Fruit fly (Drosophila melanogaster) whole organism, embryonic: ENCODE measurements around the gene tub.

ENCODE experiments used
- Atf6 ChIP-seq: fragments of 200-800 bp; sonication (Bioruptor generic); IDR thresholded peaks from 2 replicates; pipeline ENCODE4 v1.3.6; 2022; ENCODE audit warnings: missing biosample characterization, missing genetic modification characterization
- B-H2 ChIP-seq: fragments of 200-800 bp; sonication (Bioruptor generic); optimal IDR thresholded peaks from 2 replicates; lab custom pipeline; 2018; ENCODE audit warnings: missing biosample characterization, mild to moderate bottlenecking, missing genetic modification characterization
- BtbVII ChIP-seq: fragments of 200-800 bp; sonication (Bioruptor generic); optimal IDR thresholded peaks from 3 replicates; lab custom pipeline; 2017; ENCODE audit warnings: missing biosample characterization, mild to moderate bottlenecking, missing genetic modification characterization
- CG10147 ChIP-seq: fragments of 200-800 bp; sonication (Bioruptor generic); optimal IDR thresholded peaks from 2 replicates; lab custom pipeline; 2019; ENCODE audit warnings: missing biosample characterization, mild to moderate bottlenecking, missing genetic modification characterization, moderate library complexity
- CG10543 ChIP-seq: fragments of 200-800 bp; sonication (Bioruptor generic); optimal IDR thresholded peaks from 3 replicates; lab custom pipeline; 2017; ENCODE audit warnings: missing biosample characterization, mild to moderate bottlenecking, missing genetic modification characterization, moderate library complexity
- CG11398 ChIP-seq: fragments of 200-800 bp; sonication (Bioruptor generic); optimal IDR thresholded peaks from 2 replicates; lab custom pipeline; 2016; ENCODE audit warnings: missing biosample characterization, missing genetic modification characterization
- CG11696 ChIP-seq: fragments of 200-800 bp; sonication (Bioruptor generic); IDR thresholded peaks from 2 replicates; pipeline ENCODE4 v1.3.6; 2022; ENCODE audit warnings: missing biosample characterization, missing genetic modification characterization
- CG18764 ChIP-seq: fragments of 200-800 bp; sonication (Bioruptor generic); optimal IDR thresholded peaks from 3 replicates; lab custom pipeline; 2016; ENCODE audit warnings: missing biosample characterization, missing genetic modification characterization
- CG2116 ChIP-seq: fragments of 200-800 bp; sonication (Bioruptor generic); optimal IDR thresholded peaks from 3 replicates; lab custom pipeline; 2018; ENCODE audit warnings: missing biosample characterization, mild to moderate bottlenecking, missing genetic modification characterization
- CG2678 ChIP-seq: fragments of 200-800 bp; sonication (Bioruptor generic); optimal IDR thresholded peaks from 3 replicates; lab custom pipeline; 2019; ENCODE audit warnings: missing biosample characterization, mild to moderate bottlenecking, missing genetic modification characterization, moderate library complexity
- CG30020 ChIP-seq: fragments of 200-800 bp; optimal IDR thresholded peaks from 2 replicates; lab custom pipeline; 2019; ENCODE audit warnings: missing biosample characterization, mild to moderate bottlenecking, missing genetic modification characterization, moderate library complexity
- CG30403 ChIP-seq: fragments of 200-800 bp; sonication (Bioruptor generic); optimal IDR thresholded peaks from 3 replicates; lab custom pipeline; 2016; ENCODE audit warnings: missing biosample characterization, missing genetic modification characterization
- CG3281 ChIP-seq: fragments of 200-800 bp; sonication (Bioruptor generic); optimal IDR thresholded peaks from 3 replicates; lab custom pipeline; 2017; ENCODE audit warnings: missing biosample characterization, mild to moderate bottlenecking, missing genetic modification characterization
- CG4707 ChIP-seq: fragments of 200-800 bp; sonication (Bioruptor generic); optimal IDR thresholded peaks from 2 replicates; lab custom pipeline; 2018; ENCODE audit warnings: missing biosample characterization, mild to moderate bottlenecking, missing genetic modification characterization, moderate library complexity
- CG4730 ChIP-seq: fragments of 200-800 bp; sonication (Bioruptor generic); IDR thresholded peaks from 2 replicates; pipeline ENCODE4 v1.3.6; 2022; ENCODE audit warnings: missing biosample characterization, missing genetic modification characterization
- CG6813 ChIP-seq: fragments of 200-800 bp; sonication (Bioruptor generic); optimal IDR thresholded peaks from 2 replicates; lab custom pipeline; 2017; ENCODE audit warnings: missing biosample characterization, missing genetic modification characterization, mild to moderate bottlenecking, moderate library complexity, missing genetic modification reagents
- CG7271 ChIP-seq: fragments of 200-800 bp; sonication (Bioruptor generic); optimal IDR thresholded peaks from 2 replicates; lab custom pipeline; 2018; ENCODE audit warnings: missing biosample characterization, mild to moderate bottlenecking, missing genetic modification characterization, moderate library complexity
- CG7745 ChIP-seq: fragments of 200-800 bp; sonication (Bioruptor generic); optimal IDR thresholded peaks from 2 replicates; lab custom pipeline; 2018; ENCODE audit warnings: missing biosample characterization, mild to moderate bottlenecking, missing genetic modification characterization, moderate library complexity
- CG7987 ChIP-seq: fragments of 200-800 bp; sonication (Bioruptor generic); optimal IDR thresholded peaks from 2 replicates; lab custom pipeline; 2018; ENCODE audit warnings: missing biosample characterization, mild to moderate bottlenecking, missing genetic modification characterization, moderate library complexity
- CG8478 ChIP-seq: fragments of >200 bp; optimal IDR thresholded peaks from 2 replicates; lab custom pipeline; 2018
- D ChIP-seq, 2 experiments: fragments of 200-800 bp in 1 of 2; fragments of >200 bp in 1 of 2; sonication (Bioruptor generic) in 1 of 2; optimal IDR thresholded peaks; 2 replicates in 1 of 2; 3 replicates in 1 of 2; lab custom pipeline; 2017; ENCODE audit warnings: mild to moderate bottlenecking in 1 of 2, missing biosample characterization in 1 of 2, missing genetic modification characterization in 1 of 2, missing genetic modification reagents in 1 of 2
- Dek ChIP-seq: fragments of 200-800 bp; sonication (Bioruptor generic); optimal IDR thresholded peaks from 3 replicates; lab custom pipeline; 2019; ENCODE audit warnings: missing biosample characterization, mild to moderate bottlenecking, missing genetic modification characterization, moderate library complexity
- Dll ChIP-seq: fragments of 200-800 bp; sonication (Bioruptor generic); IDR thresholded peaks from 4 replicates; pipeline ENCODE4 v1.3.6; 2022; ENCODE audit warnings: missing biosample characterization, missing genetic modification characterization; ENCODE audit not compliant: partially characterized antibody
- Dp ChIP-seq: fragments of 200-800 bp; sonication (Bioruptor generic); optimal IDR thresholded peaks from 2 replicates; lab custom pipeline; 2018; ENCODE audit warnings: missing biosample characterization, mild to moderate bottlenecking, missing genetic modification characterization, moderate library complexity
- Drgx ChIP-seq: fragments of 200-800 bp; sonication (Bioruptor generic); IDR thresholded peaks from 2 replicates; pipeline ENCODE4 v1.3.6; 2022; ENCODE audit warnings: missing biosample characterization, missing genetic modification characterization
- HLH3B ChIP-seq: fragments of 200-800 bp; sonication (Bioruptor generic); IDR thresholded peaks from 2 replicates; pipeline ENCODE4 v1.3.6; 2022; ENCODE audit warnings: missing biosample characterization, missing genetic modification characterization
- NFAT ChIP-seq: fragments of 200-800 bp; sonication (Bioruptor generic); IDR thresholded peaks from 2 replicates; pipeline ENCODE4 v1.3.6; 2022; ENCODE audit warnings: missing biosample characterization, missing genetic modification characterization
- Nf-YA ChIP-seq: fragments of 200-800 bp; sonication (Bioruptor generic); IDR thresholded peaks from 2 replicates; pipeline ENCODE4 v1.3.6; 2022; ENCODE audit warnings: missing biosample characterization, missing genetic modification characterization
- Stat92E ChIP-seq, 3 experiments: fragments of >200 bp in 2 of 3; fragments of 200-800 bp in 1 of 3; sonication (Bioruptor generic) in 1 of 3; optimal IDR thresholded peaks; 2 replicates each; lab custom pipeline; 2017 to 2019; ENCODE audit warnings: missing biosample characterization in 3 of 3, missing genetic modification characterization in 3 of 3, mild to moderate bottlenecking in 1 of 3, moderate library complexity in 1 of 3
- al ChIP-seq: fragments of 200-800 bp; sonication (Bioruptor generic); IDR thresholded peaks from 2 replicates; pipeline ENCODE4 v1.3.6; 2022; ENCODE audit warnings: missing biosample characterization, missing genetic modification characterization
- br ChIP-seq: fragments of >200 bp; optimal IDR thresholded peaks from 2 replicates; lab custom pipeline; 2017
- cato ChIP-seq: fragments of 200-800 bp; sonication (Bioruptor generic); optimal IDR thresholded peaks from 2 replicates; lab custom pipeline; 2016; ENCODE audit warnings: missing biosample characterization, missing genetic modification characterization, borderline replicate concordance
- dysf ChIP-seq: fragments of 200-800 bp; sonication (Bioruptor generic); IDR thresholded peaks from 3 replicates; pipeline ENCODE4 v1.3.6; 2022; ENCODE audit warnings: missing biosample characterization, missing genetic modification characterization
- en ChIP-seq: fragments of 200-800 bp; sonication (Bioruptor generic); optimal IDR thresholded peaks from 2 replicates; lab custom pipeline; 2016; ENCODE audit warnings: missing biosample characterization, missing genetic modification characterization
- eve ChIP-seq, 2 experiments: fragments of >200 bp; optimal IDR thresholded peaks; 2 replicates each; lab custom pipeline; 2017; ENCODE audit warnings: missing biosample characterization in 2 of 2, missing genetic modification characterization in 2 of 2
- klu ChIP-seq: fragments of 200-800 bp; sonication (Bioruptor generic); IDR thresholded peaks from 2 replicates; pipeline ENCODE4 v1.3.6; 2022; ENCODE audit warnings: missing biosample characterization, missing genetic modification characterization
- nau ChIP-seq: fragments of 200-800 bp; sonication (Bioruptor generic); optimal IDR thresholded peaks from 3 replicates; lab custom pipeline; 2017; ENCODE audit warnings: missing biosample characterization, mild to moderate bottlenecking, missing genetic modification characterization, missing genetic modification reagents
- odd ChIP-seq: fragments of 200-800 bp; sonication (Bioruptor generic); optimal IDR thresholded peaks from 2 replicates; lab custom pipeline; 2017; ENCODE audit warnings: missing biosample characterization, mild to moderate bottlenecking, missing genetic modification characterization
- org-1 ChIP-seq: fragments of 200-800 bp; sonication (Bioruptor generic); optimal IDR thresholded peaks from 2 replicates; lab custom pipeline; 2017; ENCODE audit warnings: missing biosample characterization, missing genetic modification characterization
- pita ChIP-seq: fragments of 200-800 bp; sonication (Bioruptor generic); optimal IDR thresholded peaks from 2 replicates; lab custom pipeline; 2017; ENCODE audit warnings: missing biosample characterization, mild to moderate bottlenecking, missing genetic modification characterization
- pzg ChIP-seq: fragments of 200-800 bp; sonication (Bioruptor generic); optimal IDR thresholded peaks from 3 replicates; lab custom pipeline; 2018; ENCODE audit warnings: missing biosample characterization, mild to moderate bottlenecking, missing genetic modification characterization, moderate library complexity
- seq ChIP-seq: fragments of 200-800 bp; sonication (Bioruptor generic); IDR thresholded peaks from 2 replicates; pipeline ENCODE4 v1.3.6; 2022; ENCODE audit warnings: missing biosample characterization, missing genetic modification characterization
- shn ChIP-seq: fragments of 200-800 bp; sonication (Bioruptor generic); optimal IDR thresholded peaks from 3 replicates; lab custom pipeline; 2016; ENCODE audit warnings: missing biosample characterization, missing genetic modification characterization
- slou ChIP-seq: fragments of 200-800 bp; sonication (Bioruptor generic); optimal IDR thresholded peaks from 3 replicates; lab custom pipeline; 2016; ENCODE audit warnings: missing biosample characterization, missing genetic modification characterization
- sqz ChIP-seq: fragments of 200-800 bp; sonication (Bioruptor generic); optimal IDR thresholded peaks from 3 replicates; lab custom pipeline; 2018; ENCODE audit warnings: missing biosample characterization, mild to moderate bottlenecking, missing genetic modification characterization
- tap ChIP-seq: fragments of 200-800 bp; optimal IDR thresholded peaks from 3 replicates; lab custom pipeline; 2019; ENCODE audit warnings: missing biosample characterization, mild to moderate bottlenecking, missing genetic modification characterization, moderate library complexity
- tin ChIP-seq: fragments of 200-800 bp; sonication (Bioruptor generic); optimal IDR thresholded peaks from 3 replicates; lab custom pipeline; 2016; ENCODE audit warnings: missing biosample characterization, missing genetic modification characterization
- wek ChIP-seq: fragments of 200-800 bp; sonication (Bioruptor generic); optimal IDR thresholded peaks from 3 replicates; lab custom pipeline; 2018; ENCODE audit warnings: missing biosample characterization, mild to moderate bottlenecking, missing genetic modification characterization, moderate library complexity

The tub gene

dm6 chr3R:4378363-4379354, 8.9 kb upstream of the tub start, which contains the start of gene Sfxn1-3 (continued):
- TF ChIP-seq CG10543 (GFP tag; lab: Kevin White, UChicago) (peak; percentile 94), klu (GFP tag; lab: Robert Waterston, UW) (no peak), br (lab: Kevin White, UChicago) (no peak), CG18764 (GFP tag; lab: Kevin White, UChicago) (no peak), tap (tag; lab: Kevin White, UChicago) (peak; percentile 0), wek (GFP tag; lab: Kevin White, UChicago) (peak; percentile 97), CG4730 (GFP tag; lab: Robert Waterston, UW) (no peak), Dll (no peak), Drgx (GFP tag; lab: Robert Waterston, UW) (no peak), pzg (GFP tag; lab: Kevin White, UChicago) (peak; percentile 49), CG30020 (tag; lab: Kevin White, UChicago) (no peak), nau (GFP tag; lab: Kevin White, UChicago) (peak; percentile 68), sqz (GFP tag; lab: Kevin White, UChicago) (no peak), Nf-YA (GFP tag; lab: Robert Waterston, UW) (peak; percentile 44), BtbVII (peak; percentile 83), CG8478 (lab: Kevin White, UChicago) (no peak), shn (no peak), CG10147 (GFP tag; lab: Kevin White, UChicago) (peak; percentile 7), dysf (0 out of 3 replicates have a peak, but pooled peaks have one; percentile 20), CG11398 (GFP tag; lab: Kevin White, UChicago) (peak; percentile 26), CG4707 (GFP tag; lab: Kevin White, UChicago) (no peak), Dp (GFP tag; lab: Kevin White, UChicago) (peak; percentile 12), eve (GFP tag; optimal IDR thresholded peaks at IDR 0.05; lab: Kevin White, UChicago) (no peak), CG30403 (GFP tag; lab: Kevin White, UChicago) (peak; percentile 34), slou (GFP tag; lab: Kevin White, UChicago) (no peak), Atf6 (GFP tag; lab: Robert Waterston, UW) (peak; percentile 24), D (optimal IDR thresholded peaks at IDR 0.05; lab: Kevin White, UChicago) (no peak), D (GFP tag; optimal IDR thresholded peaks at IDR 0.05; lab: Kevin White, UChicago) (no peak), cato (GFP tag; lab: Kevin White, UChicago) (peak; percentile 5), pita (GFP tag; lab: Kevin White, UChicago) (no peak), seq (GFP tag; lab: Robert Waterston, UW) (peak; percentile 68; the same call in 1 of the 2 replicates), al (GFP tag; lab: Robert Waterston, UW) (no peak), CG7745 (tag; lab: Kevin White, UChicago) (no peak), tin (GFP tag; lab: Kevin White, UChicago) (peak; percentile 19), en (no peak), NFAT (GFP tag; lab: Robert Waterston, UW) (peak; percentile 70), odd (peak; percentile 62), CG3281 (GFP tag; lab: Kevin White, UChicago) (peak; percentile 35), org-1 (GFP tag; lab: Kevin White, UChicago) (no peak), CG7271 (tag; lab: Kevin White, UChicago) (no peak), CG2116 (GFP tag; lab: Kevin White, UChicago) (peak; percentile 8), CG7987 (GFP tag; lab: Kevin White, UChicago) (peak; percentile 73), CG6813 (GFP tag; lab: Kevin White, UChicago) (peak; percentile 11), Stat92E (GFP tag; optimal IDR thresholded peaks at IDR 0.05; lab: Kevin White, UChicago) (peak in 1 of 3 experiments; percentile 61), CG2678 (tag; lab: Kevin White, UChicago) (peak; percentile 55), HLH3B (GFP tag; lab: Robert Waterston, UW) (0 out of 2 replicates have a peak, but pooled peaks have one; percentile 8), B-H2 (GFP tag; lab: Kevin White, UChicago) (peak; percentile 64), Dek (tag; lab: Kevin White, UChicago) (peak; percentile 5), CG11696 (no peak)
